Fruit fly (Drosophila melanogaster) whole organism: ENCODE measurements around the gene Acox3.

Experiments used
- CG8478 ChIP-seq: fragments of >200 bp; optimal IDR thresholded peaks from 2 replicates; lab custom pipeline; 2018; ENCODE audit warnings: inconsistent platforms
- Dll ChIP-seq: fragments of >200 bp; optimal IDR thresholded peaks from 2 replicates; lab custom pipeline; 2017
- EcR ChIP-seq, 2 experiments: fragments of >200 bp; optimal IDR thresholded peaks; 2 replicates each; lab custom pipeline; 2017; ENCODE audit warnings: missing biosample characterization in 2 of 2, missing genetic modification characterization in 2 of 2, missing genetic modification reagents in 2 of 2
- pan ChIP-seq: fragments of >200 bp; optimal IDR thresholded peaks from 2 replicates; lab custom pipeline; 2017
- psq ChIP-seq: fragments of >200 bp; optimal IDR thresholded peaks from 2 replicates; lab custom pipeline; 2017
- usp ChIP-seq: fragments of >200 bp; optimal IDR thresholded peaks from 2 replicates; lab custom pipeline; 2017; ENCODE audit warnings: missing biosample characterization, missing genetic modification characterization, mixed read lengths

dm6 chr2L:6455032-6455954 lies 7.1 kb upstream of the Acox3 start, which contains the start of gene retm:
- TF ChIP-seq CG8478 (lab: Kevin White, UChicago) = no peak
- TF ChIP-seq Dll (lab: Kevin White, UChicago) = no peak
- TF ChIP-seq usp = no peak
- TF ChIP-seq pan (lab: Kevin White, UChicago) = no peak
- no peak for TF ChIP-seq EcR (GFP tag; optimal IDR thresholded peaks at IDR 0.05; lab: Kevin White, UChicago)
- no peak for TF ChIP-seq psq (lab: Kevin White, UChicago)
